Worm (Caenorhabditis elegans) whole organism, late embryonic: ENCODE results near the gene tag-321.

Source experiments
- C08G9.2 ChIP-seq: sonication (generic microtip); optimal IDR thresholded peaks from 2 replicates; lab custom pipeline; 2016; ENCODE audit warnings: mild to moderate bottlenecking, missing genetic modification characterization, moderate library complexity, missing compliant biosample characterization
- C38D4.7 ChIP-seq: fragments of 200-800 bp; sonication (Bioruptor generic); optimal IDR thresholded peaks from 2 replicates; lab custom pipeline; 2018; ENCODE audit warnings: mild to moderate bottlenecking, missing genetic modification characterization, moderate library complexity, missing compliant biosample characterization
- K02D7.2 ChIP-seq: sonication (generic microtip); optimal IDR thresholded peaks from 2 replicates; lab custom pipeline; 2017; ENCODE audit warnings: mild to moderate bottlenecking, missing genetic modification characterization, missing compliant biosample characterization
- ceh-18 ChIP-seq: sonication (generic microtip); optimal IDR thresholded peaks from 2 replicates; lab custom pipeline; 2016; ENCODE audit warnings: missing genetic modification characterization, missing compliant biosample characterization
- ceh-2 ChIP-seq: sonication (generic microtip); optimal IDR thresholded peaks from 2 replicates; lab custom pipeline; 2016; ENCODE audit warnings: missing genotype, missing genetic modification characterization, missing compliant biosample characterization
- ceh-22 ChIP-seq: sonication (generic microtip); optimal IDR thresholded peaks from 2 replicates; lab custom pipeline; 2017; ENCODE audit warnings: missing biosample characterization, missing genetic modification characterization
- ceh-31 ChIP-seq: sonication (generic microtip); optimal IDR thresholded peaks from 2 replicates; lab custom pipeline; 2016; ENCODE audit warnings: missing genetic modification characterization, missing compliant biosample characterization
- ceh-34 ChIP-seq: sonication (generic microtip); optimal IDR thresholded peaks from 2 replicates; lab custom pipeline; 2016; ENCODE audit warnings: mild to moderate bottlenecking, missing genetic modification characterization, missing compliant biosample characterization
- ceh-6 ChIP-seq: fragments of 200-800 bp; sonication (Bioruptor generic); optimal IDR thresholded peaks from 2 replicates; lab custom pipeline; 2018; ENCODE audit warnings: mild to moderate bottlenecking, missing genetic modification characterization, missing compliant biosample characterization
- dmd-4 ChIP-seq: sonication (generic microtip); optimal IDR thresholded peaks from 2 replicates; lab custom pipeline; 2016; ENCODE audit warnings: borderline replicate concordance, missing genetic modification characterization, missing compliant biosample characterization
- dve-1 ChIP-seq: sonication (generic microtip); optimal IDR thresholded peaks from 2 replicates; lab custom pipeline; 2017; ENCODE audit warnings: antibody characterized with exemption, mild to moderate bottlenecking, missing genetic modification characterization, missing compliant biosample characterization
- eyg-1 ChIP-seq: sonication (generic microtip); optimal IDR thresholded peaks from 2 replicates; lab custom pipeline; 2016; ENCODE audit warnings: missing genotype, missing genetic modification characterization, missing compliant biosample characterization
- fax-1 ChIP-seq: sonication (generic microtip); optimal IDR thresholded peaks from 2 replicates; lab custom pipeline; 2016; ENCODE audit warnings: missing genotype, missing genetic modification characterization, missing compliant biosample characterization
- fkh-10 ChIP-seq: fragments of 150-350 bp; optimal IDR thresholded peaks from 2 replicates; lab custom pipeline; 2014; ENCODE audit warnings: missing biosample characterization, missing genetic modification reagents, missing genetic modification characterization
- gmeb-2 ChIP-seq: sonication (generic microtip); optimal IDR thresholded peaks from 2 replicates; lab custom pipeline; 2016; ENCODE audit warnings: missing genetic modification characterization, inconsistent platforms, missing compliant biosample characterization
- hlh-30 ChIP-seq: sonication (generic microtip); optimal IDR thresholded peaks from 2 replicates; lab custom pipeline; 2017; ENCODE audit warnings: antibody characterized with exemption, missing genetic modification characterization, missing compliant biosample characterization; ENCODE audit not compliant: insufficient read depth
- lim-6 ChIP-seq: sonication (generic microtip); optimal IDR thresholded peaks from 2 replicates; lab custom pipeline; 2016; ENCODE audit warnings: missing genetic modification characterization, missing compliant biosample characterization
- madf-2 ChIP-seq: sonication (generic microtip); optimal IDR thresholded peaks from 2 replicates; lab custom pipeline; 2017; ENCODE audit warnings: missing genetic modification characterization, missing compliant biosample characterization
- mec-3 ChIP-seq: sonication (generic microtip); optimal IDR thresholded peaks from 2 replicates; lab custom pipeline; 2016; ENCODE audit warnings: borderline replicate concordance, missing genetic modification characterization, missing compliant biosample characterization
- nfya-1 ChIP-seq: sonication (generic microtip); optimal IDR thresholded peaks from 2 replicates; lab custom pipeline; 2017; ENCODE audit warnings: missing genetic modification characterization, mild to moderate bottlenecking, missing compliant biosample characterization, antibody characterized with exemption, moderate library complexity
- nhr-11 ChIP-seq: fragments of 150-350 bp; optimal IDR thresholded peaks from 2 replicates; lab custom pipeline; 2014; ENCODE audit warnings: missing biosample characterization, missing genetic modification characterization
- npax-4 ChIP-seq: sonication (generic microtip); optimal IDR thresholded peaks from 2 replicates; lab custom pipeline; 2016; ENCODE audit warnings: missing genetic modification characterization, missing compliant biosample characterization
- pag-3 ChIP-seq: sonication (generic microtip); optimal IDR thresholded peaks from 2 replicates; lab custom pipeline; 2016; ENCODE audit warnings: missing compliant biosample characterization, missing genetic modification characterization, borderline replicate concordance
- pat-9 ChIP-seq: fragments of 200-800 bp; sonication (Bioruptor generic); optimal IDR thresholded peaks from 2 replicates; lab custom pipeline; 2018; ENCODE audit warnings: mild to moderate bottlenecking, missing genetic modification characterization, moderate library complexity, missing compliant biosample characterization
- pax-1 ChIP-seq: fragments of 150-350 bp; optimal IDR thresholded peaks from 2 replicates; lab custom pipeline; 2014; ENCODE audit warnings: missing biosample characterization, missing genetic modification characterization
- pha-2 ChIP-seq: sonication (generic microtip); optimal IDR thresholded peaks from 2 replicates; lab custom pipeline; 2017; ENCODE audit warnings: mild to moderate bottlenecking, missing genetic modification characterization, missing compliant biosample characterization
- pqm-1 ChIP-seq: sonication (generic microtip); optimal IDR thresholded peaks from 2 replicates; lab custom pipeline; 2016; ENCODE audit warnings: missing genetic modification characterization, missing compliant biosample characterization
- rnt-1 ChIP-seq: sonication (generic microtip); optimal IDR thresholded peaks from 2 replicates; lab custom pipeline; 2016; ENCODE audit warnings: missing genetic modification characterization, missing compliant biosample characterization
- sdc-2 ChIP-seq: sonication (generic microtip); optimal IDR thresholded peaks from 2 replicates; lab custom pipeline; 2016; ENCODE audit warnings: missing genotype, missing genetic modification characterization, missing compliant biosample characterization
- syd-9 ChIP-seq: sonication (generic microtip); optimal IDR thresholded peaks from 2 replicates; lab custom pipeline; 2016; ENCODE audit warnings: mild to moderate bottlenecking, missing genetic modification characterization, moderate library complexity, missing compliant biosample characterization
- tbx-2 ChIP-seq: sonication (generic microtip); optimal IDR thresholded peaks from 2 replicates; lab custom pipeline; 2016; ENCODE audit warnings: missing genetic modification characterization, missing compliant biosample characterization
- unc-3 ChIP-seq, 2 experiments: fragments of 200-800 bp in 1 of 2; sonication (Bioruptor generic) in 1 of 2; sonication (generic microtip) in 1 of 2; conservative IDR thresholded peaks in 1 of 2; optimal IDR thresholded peaks in 1 of 2; 2 replicates each; pipeline versions ENCODE4 v1.3.6 to Lab custom; 2016 to 2022; ENCODE audit warnings: missing compliant biosample characterization in 2 of 2, missing genetic modification characterization in 2 of 2, missing genetic modification reagents in 1 of 2
- unc-86 ChIP-seq: sonication (generic microtip); optimal IDR thresholded peaks from 2 replicates; lab custom pipeline; 2016; ENCODE audit warnings: missing genetic modification characterization, missing compliant biosample characterization
- zip-5 ChIP-seq: sonication (generic microtip); optimal IDR thresholded peaks from 2 replicates; lab custom pipeline; 2016; ENCODE audit warnings: missing genetic modification characterization, missing compliant biosample characterization
- ztf-16 ChIP-seq: sonication (generic microtip); optimal IDR thresholded peaks from 2 replicates; lab custom pipeline; 2017; ENCODE audit warnings: missing genetic modification characterization, missing compliant biosample characterization

Gene tag-321

DNA sequence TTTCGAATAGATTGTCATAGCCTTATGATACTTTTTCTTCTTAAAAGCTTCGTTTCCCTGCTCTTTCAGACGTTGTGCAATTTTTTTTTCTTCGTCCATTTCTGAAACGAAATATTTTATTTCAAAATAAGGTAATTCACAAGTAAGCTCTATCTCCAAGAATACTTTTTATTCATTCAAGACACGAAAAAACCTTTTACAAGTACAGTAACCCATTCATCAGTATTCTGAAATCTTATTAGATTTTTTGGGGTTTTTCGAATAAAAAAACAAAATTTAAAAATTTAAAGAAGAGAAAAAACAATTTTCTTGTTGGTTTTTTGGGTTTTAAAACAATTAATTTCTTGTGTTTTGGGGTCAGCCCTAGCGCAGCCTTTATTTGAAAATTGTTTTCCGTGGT, 4.8 kb downstream of the tag-321 start, which contains the start of gene rpap-3:
Gene rpap-3 (minus strand): TSS at position 101 of the 400 bp plus-strand sequence.
- TF ChIP-seq C38D4.7 (no peak), npax-4 (no peak), pat-9 (tag; lab: Kevin White, UChicago) (no peak), mec-3 (tag; lab: Kevin White, UChicago) (no peak), ceh-2 (tag; lab: Kevin White, UChicago) (no peak), unc-3 (GFP tag; conservative IDR thresholded peaks at IDR 0.05; lab: Robert Waterston, UW) (no peak), unc-3 (tag; optimal IDR thresholded peaks at IDR 0.05; lab: Kevin White, UChicago) (no peak), pqm-1 (tag; lab: Kevin White, UChicago) (no peak), rnt-1 (tag; lab: Kevin White, UChicago) (no peak), ceh-18 (tag; lab: Kevin White, UChicago) (no peak), sdc-2 (tag; lab: Kevin White, UChicago) (no peak), tbx-2 (tag; lab: Kevin White, UChicago) (no peak), nhr-11 (tag; lab: Kevin White, UChicago) (no peak), ceh-22 (tag; lab: Kevin White, UChicago) (no peak), pha-2 (tag; lab: Kevin White, UChicago) (no peak), ceh-31 (tag; lab: Kevin White, UChicago) (no peak), ztf-16 (tag; lab: Kevin White, UChicago) (no peak), nfya-1 (no peak)

DNA sequence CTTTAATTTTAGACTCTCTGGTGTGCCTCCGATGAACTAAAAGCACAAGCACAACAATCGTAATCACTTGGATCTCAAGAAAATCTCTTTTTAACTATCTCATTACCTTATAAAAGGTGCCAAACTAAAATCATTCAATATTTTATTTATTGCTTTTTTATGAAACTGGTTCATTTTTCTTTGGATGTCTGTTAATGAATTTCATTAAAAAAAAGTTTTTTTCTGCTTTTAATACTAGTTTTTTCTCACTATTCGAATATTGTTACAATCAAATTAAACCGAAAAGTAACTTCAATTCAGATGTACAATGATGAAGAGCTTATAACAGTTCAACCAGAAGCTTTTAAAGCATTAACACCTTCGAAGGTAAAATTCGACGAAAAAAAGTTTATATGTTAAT, 7.9 kb downstream of the tag-321 start, which contains the start of gene swd-2.1:
Gene swd-2.1 (plus strand): TSS at position 301 of the 400 bp plus-strand sequence.
- TF ChIP-seq madf-2 (tag; lab: Kevin White, UChicago) (no peak), syd-9 (tag; lab: Kevin White, UChicago) (no peak), eyg-1 (no peak), K02D7.2 (no peak), ceh-34 (tag; lab: Kevin White, UChicago) (no peak), hlh-30 (no peak), lim-6 (no peak), nhr-11 (tag; lab: Kevin White, UChicago) (no peak), pax-1 (tag; lab: Kevin White, UChicago) (no peak), zip-5 (tag; lab: Kevin White, UChicago) (no peak), sdc-2 (tag; lab: Kevin White, UChicago) (no peak), fax-1 (tag; lab: Kevin White, UChicago) (no peak), fkh-10 (GFP tag; lab: Kevin White, UChicago) (no peak)

DNA sequence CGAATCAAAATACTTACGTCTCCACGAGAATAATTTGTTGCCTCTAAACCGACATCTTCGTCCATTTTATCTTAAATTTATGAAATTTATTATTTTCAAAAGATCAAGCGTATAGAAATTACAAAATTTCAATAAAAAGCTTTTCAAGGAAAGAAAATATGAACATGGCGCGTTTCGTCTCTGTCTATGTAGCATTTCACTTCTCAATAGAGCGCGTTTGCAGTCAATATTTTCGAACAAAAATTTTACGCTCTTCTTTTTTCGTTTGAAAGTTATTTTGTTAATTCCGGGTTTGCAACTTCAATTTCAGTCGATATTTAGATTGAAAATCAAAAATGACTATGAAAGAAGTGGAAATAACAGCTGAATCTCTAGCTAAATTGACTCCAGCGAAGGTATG, 9.4 kb downstream of the tag-321 start, which contains the start of the genes hcf-1 and swd-2.2:
Gene hcf-1 (minus strand): TSS at position 70 of the 400 bp plus-strand sequence.
Gene swd-2.2 (plus strand): TSS at position 206 of the 400 bp plus-strand sequence.
- peak; percentile 18 for TF ChIP-seq nfya-1
- TF ChIP-seq pag-3 (tag; lab: Kevin White, UChicago): no peak

DNA sequence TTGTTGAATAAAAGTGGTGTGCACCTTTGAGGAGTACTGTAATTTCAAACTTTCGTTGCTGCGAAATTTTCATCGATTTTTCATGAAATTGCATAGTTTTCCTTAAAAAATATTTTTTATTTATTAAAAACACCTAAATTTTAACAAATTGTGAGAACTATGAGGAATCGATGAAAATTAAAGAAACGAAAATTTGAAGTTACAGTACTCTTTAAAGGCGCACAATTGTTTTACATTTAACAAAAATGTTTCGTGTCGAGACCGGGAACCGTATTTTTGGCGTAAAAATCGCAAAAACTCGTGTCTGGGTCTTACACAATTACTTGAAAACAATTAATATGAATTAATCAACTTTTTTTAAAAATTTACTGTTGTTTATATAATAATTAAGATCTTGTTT, 13.5 kb downstream of the tag-321 start, which contains the start of gene rdl-1:
Gene rdl-1 (minus strand): TSS at position 101 of the 400 bp plus-strand sequence.
- no peak for TF ChIP-seq dmd-4 (tag; lab: Kevin White, UChicago)
- TF ChIP-seq K02D7.2: no peak
- TF ChIP-seq dve-1 (tag; lab: Kevin White, UChicago): no peak
- TF ChIP-seq gmeb-2 (tag; lab: Kevin White, UChicago): no peak
- no peak for TF ChIP-seq ceh-6
- TF ChIP-seq unc-86: no peak
- no peak for TF ChIP-seq C08G9.2
- TF ChIP-seq, all 69 proteins: peak for 0
